Fruit fly (Drosophila melanogaster) Kc167 (cell line): Measurements from ENCODE around the gene PK2-R1.

Source experiments
- Myc ChIP-seq: fragments of >200 bp; optimal IDR thresholded peaks from 2 replicates; lab custom pipeline; 2017; ENCODE audit warnings: missing external identifiers
- Sin3A ChIP-seq: fragments of >200 bp; optimal IDR thresholded peaks from 2 replicates; lab custom pipeline; 2018; ENCODE audit warnings: missing external identifiers
- h ChIP-seq: fragments of >200 bp; optimal IDR thresholded peaks from 3 replicates; lab custom pipeline; 2018; ENCODE audit warnings: missing external identifiers
- insv ChIP-seq: fragments of >200 bp; optimal IDR thresholded peaks from 3 replicates; lab custom pipeline; 2018; ENCODE audit warnings: missing external identifiers
- psq ChIP-seq: fragments of >200 bp; optimal IDR thresholded peaks from 2 replicates; lab custom pipeline; 2017; ENCODE audit warnings: missing external identifiers
- ttk ChIP-seq: sonication (Bioruptor generic); optimal IDR thresholded peaks from 2 replicates; lab custom pipeline; 2017; ENCODE audit warnings: missing external identifiers

DNA sequence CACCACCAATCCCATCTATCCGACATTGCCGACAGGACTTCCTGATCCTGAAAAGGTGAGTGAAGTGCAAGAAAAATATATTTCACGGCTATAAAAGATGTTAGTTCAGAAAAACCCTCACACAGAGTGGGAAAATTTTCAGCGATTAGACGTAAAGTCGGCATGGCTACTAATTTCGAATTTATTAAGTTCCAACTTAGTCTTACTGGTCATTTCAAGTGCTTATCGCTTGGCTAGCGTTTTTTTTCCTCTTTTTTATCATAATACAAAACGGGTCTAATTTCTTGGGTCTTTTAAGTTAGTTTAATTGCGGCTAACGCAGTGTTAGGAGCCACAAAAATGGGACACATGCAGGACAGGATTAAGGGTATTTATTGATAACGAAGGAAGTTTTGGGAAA lies 35.0 kb upstream of the PK2-R1 start, which contains the start of gene CG43208:
- TF ChIP-seq psq (lab: Kevin White, UChicago) (no peak), insv (lab: Kevin White, UChicago) (no peak), h (no peak), Myc (lab: Kevin White, UChicago) (no peak), ttk (lab: Kevin White, UChicago) (no peak), Sin3A (lab: Kevin White, UChicago) (no peak)
